Worm (Caenorhabditis elegans) whole organism, late embryonic: ENCODE results near the gene str-37.

ENCODE experiments used
- F13H6.1 ChIP-seq: sonication (generic microtip); optimal IDR thresholded peaks from 2 replicates; lab custom pipeline; 2016; ENCODE audit warnings: missing genetic modification characterization, missing compliant biosample characterization
- K09A11.1 ChIP-seq: sonication (generic microtip); optimal IDR thresholded peaks from 2 replicates; lab custom pipeline; 2017; ENCODE audit warnings: antibody characterized with exemption, mild to moderate bottlenecking, missing genetic modification characterization, missing compliant biosample characterization; ENCODE audit not compliant: insufficient read depth
- ahr-1 ChIP-seq: sonication (generic microtip); optimal IDR thresholded peaks from 2 replicates; lab custom pipeline; 2016; ENCODE audit warnings: missing genetic modification characterization, missing compliant biosample characterization
- ama-1 ChIP-seq: fragments of 150-350 bp; optimal IDR thresholded peaks from 2 replicates; lab custom pipeline; 2014
- ceh-18 ChIP-seq: sonication (generic microtip); optimal IDR thresholded peaks from 2 replicates; lab custom pipeline; 2016; ENCODE audit warnings: missing genetic modification characterization, missing compliant biosample characterization
- ceh-19 ChIP-seq: fragments of 200-800 bp; sonication (Bioruptor generic); optimal IDR thresholded peaks from 2 replicates; lab custom pipeline; 2018; ENCODE audit warnings: mild to moderate bottlenecking, missing genetic modification characterization, missing compliant biosample characterization
- ceh-2 ChIP-seq: sonication (generic microtip); optimal IDR thresholded peaks from 2 replicates; lab custom pipeline; 2016; ENCODE audit warnings: missing genotype, missing genetic modification characterization, missing compliant biosample characterization
- ceh-22 ChIP-seq: sonication (generic microtip); optimal IDR thresholded peaks from 2 replicates; lab custom pipeline; 2017; ENCODE audit warnings: missing biosample characterization, missing genetic modification characterization
- ceh-30 ChIP-seq: fragments of 150-350 bp; optimal IDR thresholded peaks from 2 replicates; lab custom pipeline; 2014; ENCODE audit warnings: missing biosample characterization, missing genetic modification characterization
- ceh-34 ChIP-seq: sonication (generic microtip); optimal IDR thresholded peaks from 2 replicates; lab custom pipeline; 2016; ENCODE audit warnings: mild to moderate bottlenecking, missing genetic modification characterization, missing compliant biosample characterization
- ceh-45 ChIP-seq: fragments of 200-800 bp; sonication (Bioruptor generic); IDR thresholded peaks from 2 replicates; pipeline ENCODE4 v1.3.6; 2022; ENCODE audit warnings: missing genetic modification reagents, missing genetic modification characterization, missing compliant biosample characterization
- ceh-48 ChIP-seq: sonication (generic microtip); optimal IDR thresholded peaks from 2 replicates; lab custom pipeline; 2016; ENCODE audit warnings: missing genetic modification characterization, inconsistent platforms, missing compliant biosample characterization
- ceh-6 ChIP-seq: fragments of 200-800 bp; sonication (Bioruptor generic); optimal IDR thresholded peaks from 2 replicates; lab custom pipeline; 2018; ENCODE audit warnings: mild to moderate bottlenecking, missing genetic modification characterization, missing compliant biosample characterization
- che-1 ChIP-seq: sonication (generic microtip); optimal IDR thresholded peaks from 2 replicates; lab custom pipeline; 2016; ENCODE audit warnings: mild to moderate bottlenecking, missing genetic modification characterization, missing compliant biosample characterization
- dmd-4 ChIP-seq: sonication (generic microtip); optimal IDR thresholded peaks from 2 replicates; lab custom pipeline; 2016; ENCODE audit warnings: borderline replicate concordance, missing genetic modification characterization, missing compliant biosample characterization
- elt-2 ChIP-seq: sonication (generic microtip); optimal IDR thresholded peaks from 2 replicates; lab custom pipeline; 2016; ENCODE audit warnings: missing genetic modification reagents, missing genetic modification characterization, missing compliant biosample characterization
- elt-4 ChIP-seq: sonication (generic microtip); optimal IDR thresholded peaks from 2 replicates; lab custom pipeline; 2016; ENCODE audit warnings: missing genetic modification characterization, missing compliant biosample characterization
- ets-4 ChIP-seq: sonication (generic microtip); optimal IDR thresholded peaks from 2 replicates; lab custom pipeline; 2016; ENCODE audit warnings: missing genetic modification characterization, missing compliant biosample characterization
- eyg-1 ChIP-seq: sonication (generic microtip); optimal IDR thresholded peaks from 2 replicates; lab custom pipeline; 2016; ENCODE audit warnings: missing genotype, missing genetic modification characterization, missing compliant biosample characterization
- fax-1 ChIP-seq: sonication (generic microtip); optimal IDR thresholded peaks from 2 replicates; lab custom pipeline; 2016; ENCODE audit warnings: missing genotype, missing genetic modification characterization, missing compliant biosample characterization
- hlh-13 ChIP-seq: fragments of 200-800 bp; sonication (Bioruptor generic); optimal IDR thresholded peaks from 2 replicates; lab custom pipeline; 2018; ENCODE audit warnings: mild to moderate bottlenecking, missing genetic modification characterization, missing compliant biosample characterization
- hlh-6 ChIP-seq: sonication (generic microtip); optimal IDR thresholded peaks from 2 replicates; lab custom pipeline; 2016; ENCODE audit warnings: missing genotype, missing genetic modification characterization, missing compliant biosample characterization
- hlh-8 ChIP-seq: sonication (generic microtip); optimal IDR thresholded peaks from 2 replicates; lab custom pipeline; 2016; ENCODE audit warnings: missing genotype, missing genetic modification characterization, missing compliant biosample characterization
- odd-2 ChIP-seq: sonication (generic microtip); optimal IDR thresholded peaks from 2 replicates; lab custom pipeline; 2017; ENCODE audit warnings: antibody characterized with exemption, mild to moderate bottlenecking, missing genetic modification characterization, missing compliant biosample characterization
- pat-9 ChIP-seq: fragments of 200-800 bp; sonication (Bioruptor generic); optimal IDR thresholded peaks from 2 replicates; lab custom pipeline; 2018; ENCODE audit warnings: mild to moderate bottlenecking, missing genetic modification characterization, moderate library complexity, missing compliant biosample characterization
- pha-2 ChIP-seq: sonication (generic microtip); optimal IDR thresholded peaks from 2 replicates; lab custom pipeline; 2017; ENCODE audit warnings: mild to moderate bottlenecking, missing genetic modification characterization, missing compliant biosample characterization
- pqm-1 ChIP-seq: sonication (generic microtip); optimal IDR thresholded peaks from 2 replicates; lab custom pipeline; 2016; ENCODE audit warnings: missing genetic modification characterization, missing compliant biosample characterization
- pros-1 ChIP-seq: fragments of 150-350 bp; optimal IDR thresholded peaks from 2 replicates; lab custom pipeline; 2014; ENCODE audit warnings: missing biosample characterization, missing genetic modification reagents, missing genetic modification characterization
- ref-2 ChIP-seq: sonication (generic microtip); optimal IDR thresholded peaks from 2 replicates; lab custom pipeline; 2016; ENCODE audit warnings: missing genetic modification characterization, missing compliant biosample characterization
- rnt-1 ChIP-seq: sonication (generic microtip); optimal IDR thresholded peaks from 2 replicates; lab custom pipeline; 2016; ENCODE audit warnings: missing genetic modification characterization, missing compliant biosample characterization
- sox-2 ChIP-seq: fragments of 200-800 bp; sonication (Bioruptor generic); IDR thresholded peaks from 2 replicates; pipeline ENCODE4 v1.3.6; 2022; ENCODE audit warnings: missing genetic modification reagents, missing genetic modification characterization, missing compliant biosample characterization
- sox-4 ChIP-seq: sonication (generic microtip); optimal IDR thresholded peaks from 2 replicates; lab custom pipeline; 2017; ENCODE audit warnings: mild to moderate bottlenecking, missing genetic modification characterization, inconsistent platforms, missing compliant biosample characterization
- syd-9 ChIP-seq: sonication (generic microtip); optimal IDR thresholded peaks from 2 replicates; lab custom pipeline; 2016; ENCODE audit warnings: mild to moderate bottlenecking, missing genetic modification characterization, moderate library complexity, missing compliant biosample characterization
- unc-3 ChIP-seq, 2 experiments: fragments of 200-800 bp in 1 of 2; sonication (Bioruptor generic) in 1 of 2; sonication (generic microtip) in 1 of 2; conservative IDR thresholded peaks in 1 of 2; optimal IDR thresholded peaks in 1 of 2; 2 replicates each; pipeline versions ENCODE4 v1.3.6 to Lab custom; 2016 to 2022; ENCODE audit warnings: missing compliant biosample characterization in 2 of 2, missing genetic modification characterization in 2 of 2, missing genetic modification reagents in 1 of 2
- unc-42 ChIP-seq: sonication (generic microtip); optimal IDR thresholded peaks from 2 replicates; lab custom pipeline; 2016; ENCODE audit warnings: missing genotype, missing genetic modification characterization, missing compliant biosample characterization
- unc-55 ChIP-seq: sonication (generic microtip); optimal IDR thresholded peaks from 2 replicates; lab custom pipeline; 2017; ENCODE audit warnings: missing biosample characterization, missing genetic modification reagents, missing genetic modification characterization
- zip-5 ChIP-seq: sonication (generic microtip); optimal IDR thresholded peaks from 2 replicates; lab custom pipeline; 2016; ENCODE audit warnings: missing genetic modification characterization, missing compliant biosample characterization

Gene str-37

DNA sequence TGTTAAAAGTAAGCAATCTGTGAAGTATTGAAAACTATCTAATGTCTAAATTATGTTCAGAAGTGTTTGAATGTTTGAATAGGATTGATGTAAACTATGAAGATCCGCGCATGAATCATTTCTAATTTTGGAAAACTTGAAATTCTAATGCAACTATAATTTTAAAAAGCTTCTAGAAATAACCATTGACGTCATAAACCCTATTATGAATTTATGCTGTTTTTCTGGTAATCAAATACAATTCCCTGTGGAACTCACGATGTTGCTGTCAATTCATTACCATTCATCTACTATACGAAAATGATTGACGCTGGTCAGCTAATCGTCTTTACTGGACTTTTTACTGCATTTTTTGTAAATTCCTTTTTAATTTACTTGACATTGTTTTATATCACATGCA is at the start of gene str-37:
Gene str-37, plus strand, starts transcription at position 301 of the 400 bp plus-strand sequence.
- TF ChIP-seq ceh-22 (tag; lab: Kevin White, UChicago) (no peak), che-1 (tag; lab: Kevin White, UChicago) (no peak), ahr-1 (tag; lab: Kevin White, UChicago) (no peak), unc-3 (GFP tag; conservative IDR thresholded peaks at IDR 0.05; lab: Robert Waterston, UW) (no peak), unc-3 (tag; optimal IDR thresholded peaks at IDR 0.05; lab: Kevin White, UChicago) (no peak)

DNA sequence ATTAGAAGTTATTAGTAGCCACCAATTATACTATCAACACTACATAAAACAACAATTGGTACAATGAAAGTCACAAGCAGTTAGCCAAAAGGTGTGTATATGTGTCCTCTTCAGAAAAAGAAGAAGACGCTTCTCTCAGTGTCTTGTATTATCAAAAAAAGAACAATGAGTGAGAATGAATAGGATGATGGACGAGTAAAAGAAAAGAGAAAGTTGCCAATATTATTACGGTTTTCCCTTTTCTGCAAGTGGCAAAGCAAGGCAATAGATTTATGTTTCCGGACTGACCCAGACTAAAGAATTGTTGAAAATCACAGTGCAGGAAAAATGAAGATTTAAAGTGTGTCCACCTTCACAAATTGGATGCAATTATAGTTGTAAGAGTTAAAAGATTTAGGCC is 47.2 kb upstream of the str-37 start:
- TF ChIP-seq F13H6.1 (no peak), K09A11.1 (tag; lab: Kevin White, UChicago) (no peak), sox-4 (tag; lab: Kevin White, UChicago) (no peak), sox-2 (no peak), pat-9 (no peak), hlh-6 (tag; lab: Kevin White, UChicago) (no peak), rnt-1 (tag; lab: Kevin White, UChicago) (no peak), ceh-19 (no peak), ceh-34 (no peak), ceh-6 (GFP tag; lab: Kevin White, UChicago) (no peak), unc-55 (GFP tag; lab: Kevin White, UChicago) (no peak), ceh-30 (tag; lab: Kevin White, UChicago) (no peak), ets-4 (tag; lab: Kevin White, UChicago) (no peak)

DNA sequence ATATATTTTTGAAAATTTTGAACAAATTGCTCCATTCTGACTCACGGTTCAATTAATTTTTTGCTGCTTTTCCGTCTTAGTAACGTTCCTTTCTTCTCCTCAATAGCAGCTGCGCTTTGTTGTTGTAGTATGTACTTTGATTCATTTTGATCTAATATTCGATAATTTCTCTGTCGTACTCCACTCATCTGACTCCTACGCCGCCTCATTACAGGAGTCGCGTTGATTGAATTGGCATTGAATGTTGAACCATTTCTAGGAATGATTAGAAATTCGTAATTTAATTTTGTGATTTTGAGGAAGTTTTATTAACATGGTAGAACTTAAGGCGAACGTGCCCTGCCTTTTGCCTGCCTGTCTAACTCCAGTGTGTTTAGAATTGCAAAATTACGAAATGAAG is 44.6 kb upstream of the str-37 start:
- TF ChIP-seq unc-42, result peak; percentile 70
- no peak for TF ChIP-seq pat-9
- no peak for TF ChIP-seq che-1 (tag; lab: Kevin White, UChicago)
- no peak for TF ChIP-seq ref-2 (tag; lab: Kevin White, UChicago)
- TF ChIP-seq ceh-48 (tag; lab: Kevin White, UChicago), result no peak
- TF ChIP-seq odd-2, result no peak

DNA sequence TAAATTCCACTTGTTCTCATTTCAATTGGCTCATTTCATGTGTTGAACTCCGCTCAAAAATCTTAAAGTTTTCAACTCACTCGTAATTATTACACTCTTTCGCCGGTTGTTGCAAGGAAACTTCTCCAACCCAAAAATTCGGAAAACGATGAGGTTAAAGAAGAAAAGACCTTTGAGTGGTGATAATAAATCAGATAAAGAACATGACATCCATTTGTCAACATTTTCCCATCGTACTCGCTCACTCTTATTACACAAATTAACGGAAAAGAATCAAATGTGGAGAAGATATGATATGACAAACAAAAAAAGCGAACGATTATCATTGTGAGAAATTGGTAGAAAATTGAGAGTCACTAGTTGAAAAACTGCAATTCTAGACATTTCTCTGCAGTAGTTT is 42.3 kb upstream of the str-37 start:
- TF ChIP-seq elt-2 (tag; lab: Kevin White, UChicago) (no peak), pha-2 (no peak), sox-2 (no peak), odd-2 (no peak), hlh-13 (GFP tag; lab: Kevin White, UChicago) (no peak), ref-2 (tag; lab: Kevin White, UChicago) (no peak), ceh-45 (GFP tag; lab: Robert Waterston, UW) (no peak), ama-1 (lab: Kevin White, UChicago) (no peak), ceh-34 (no peak), hlh-8 (tag; lab: Kevin White, UChicago) (no peak), fax-1 (tag; lab: Kevin White, UChicago) (no peak)

DNA sequence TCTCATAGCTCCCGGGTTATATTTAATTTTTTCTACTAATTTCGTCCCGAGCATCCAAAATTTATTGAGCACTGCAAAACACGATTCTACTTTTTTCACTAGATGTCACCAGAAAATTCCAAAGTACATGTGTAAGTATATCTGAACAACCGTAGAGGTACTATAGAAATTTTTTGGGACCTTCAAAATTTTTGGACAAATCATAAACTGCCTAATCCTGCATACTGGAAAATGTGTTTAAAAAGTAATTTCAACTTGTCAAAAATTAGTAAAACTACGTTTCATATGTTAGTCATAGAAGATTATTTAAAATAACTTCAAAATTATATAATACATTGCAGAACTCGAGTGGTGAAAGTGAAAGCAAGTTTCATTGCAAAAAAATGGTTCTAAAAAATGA is 41.0 kb upstream of the str-37 start:
- TF ChIP-seq elt-4 (tag; lab: Kevin White, UChicago) (no peak), ceh-6 (GFP tag; lab: Kevin White, UChicago) (no peak), pros-1 (no peak), ceh-18 (tag; lab: Kevin White, UChicago) (no peak), F13H6.1 (no peak), zip-5 (tag; lab: Kevin White, UChicago) (no peak), rnt-1 (tag; lab: Kevin White, UChicago) (no peak), pqm-1 (no peak), sox-2 (no peak), dmd-4 (tag; lab: Kevin White, UChicago) (no peak), eyg-1 (tag; lab: Kevin White, UChicago) (no peak), syd-9 (tag; lab: Kevin White, UChicago) (no peak), ceh-2 (tag; lab: Kevin White, UChicago) (no peak)
